Worm (Caenorhabditis elegans): Measurements from ENCODE around the gene ZK856.7.

ZK856.7 gene

DNA sequence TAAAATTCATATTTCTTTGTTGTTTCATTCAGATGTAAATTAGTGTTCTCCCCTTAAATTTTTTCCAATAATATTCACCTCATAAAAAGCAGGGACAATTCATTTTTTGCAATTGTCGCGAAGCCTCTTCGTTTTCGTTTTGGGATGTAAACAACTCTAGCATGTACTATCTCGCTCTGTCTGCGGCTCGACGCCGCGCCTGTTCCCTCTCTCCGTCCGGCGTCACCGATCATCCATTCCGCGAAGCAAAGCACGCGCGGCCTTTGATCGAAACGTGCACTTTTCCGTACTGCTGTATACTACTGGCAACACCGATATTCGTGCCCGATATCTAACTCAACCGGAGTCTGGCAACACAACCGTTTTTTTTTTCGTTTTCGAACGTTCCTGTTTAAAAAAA lies 45.1 kb downstream of the ZK856.7 start:
- no peak for TF ChIP-seq dpff-1 (tag; optimal IDR thresholded peaks at IDR 0.05)
- no peak for TF ChIP-seq bed-2 (GFP tag; IDR thresholded peaks at IDR 0.05)
- TF ChIP-seq rec-8 (tag; optimal IDR thresholded peaks at IDR 0.05), result no peak
- TF ChIP-seq snpc-4 (GFP tag; optimal IDR thresholded peaks at IDR 0.05), result no peak
- no peak for TF ChIP-seq snpc-4 (tag; optimal IDR thresholded peaks at IDR 0.05)
- no peak for TF ChIP-seq F55B11.4 (tag; optimal IDR thresholded peaks at IDR 0.05; ENCODE audit: borderline replicate concordance, insufficient read depth)
- no peak for TF ChIP-seq gei-17 (GFP tag; optimal IDR thresholded peaks at IDR 0.05)
- TF ChIP-seq egl-18 (GFP tag; IDR thresholded peaks at IDR 0.05), result no peak
- TF ChIP-seq F22D6.2 (tag; optimal IDR thresholded peaks at IDR 0.05), result no peak
- TF ChIP-seq ceh-40 (GFP tag; IDR thresholded peaks at IDR 0.05), result 0 out of 2 replicates have a peak, but pooled peaks have one; percentile 48
- TF ChIP-seq dox-1 (GFP tag; IDR thresholded peaks at IDR 0.05), result 0 out of 2 replicates have a peak, but pooled peaks have one; percentile 9
- no peak for TF ChIP-seq tbp1 (GFP tag; optimal IDR thresholded peaks at IDR 0.05)
- TF ChIP-seq Y56A3A.18 (GFP tag; IDR thresholded peaks at IDR 0.05), result no peak
- no peak for TF ChIP-seq ama-1 (optimal IDR thresholded peaks at IDR 0.05)
- no peak for TF ChIP-seq ama-1 (GFP tag; optimal IDR thresholded peaks at IDR 0.05)
- TF ChIP-seq hmg-20 (GFP tag; IDR thresholded peaks at IDR 0.05), result no peak
- TF ChIP-seq egrh-3 (GFP tag; IDR thresholded peaks at IDR 0.05), result no peak
- TF ChIP-seq hlh-26 (GFP tag; conservative IDR thresholded peaks at IDR 0.05), result no peak
- no peak for TF ChIP-seq attf-6 (GFP tag; IDR thresholded peaks at IDR 0.05)
- TF ChIP-seq ceh-58 (GFP tag; IDR thresholded peaks at IDR 0.05), result no peak
- TF ChIP-seq lin-26 (GFP tag; IDR thresholded peaks at IDR 0.05), result peak; percentile 44; the same call in 1 of the 2 replicates
- no peak for TF ChIP-seq lin-54 (GFP tag; optimal IDR thresholded peaks at IDR 0.05)
- TF ChIP-seq egl-44 (GFP tag; IDR thresholded peaks at IDR 0.05), result 0 out of 2 replicates have a peak, but pooled peaks have one; percentile 47
- no peak for TF ChIP-seq lsl-1 (GFP tag; optimal IDR thresholded peaks at IDR 0.05)
- no peak for TF ChIP-seq unc-130 (GFP tag; optimal IDR thresholded peaks at IDR 0.05)
- no peak for TF ChIP-seq nfya-1 (tag; optimal IDR thresholded peaks at IDR 0.05; ENCODE audit: borderline replicate concordance, insufficient read depth)
- TF ChIP-seq him-1 (tag; optimal IDR thresholded peaks at IDR 0.05), result no peak
- 0 out of 2 replicates have a peak, but pooled peaks have one; percentile 25 for TF ChIP-seq nfyb-1 (GFP tag; IDR thresholded peaks at IDR 0.05)
- TF ChIP-seq ekl-4 (GFP tag; IDR thresholded peaks at IDR 0.05), result no peak
- TF ChIP-seq Y53F4B.3 (GFP tag; IDR thresholded peaks at IDR 0.05), result no peak
- no peak for TF ChIP-seq tlf-1 (GFP tag; optimal IDR thresholded peaks at IDR 0.05)
- TF ChIP-seq B0019.2 (GFP tag; conservative IDR thresholded peaks at IDR 0.05), result no peak
- no peak for TF ChIP-seq die-1 (tag; optimal IDR thresholded peaks at IDR 0.05)
- no peak for TF ChIP-seq lag-1 (GFP tag; IDR thresholded peaks at IDR 0.05)
- TF ChIP-seq Y79H2A.3 (GFP tag; conservative IDR thresholded peaks at IDR 0.05), result no peak
- TF ChIP-seq let-607 (tag; optimal IDR thresholded peaks at IDR 0.05), result no peak
- no peak for TF ChIP-seq madf-8 (GFP tag; conservative IDR thresholded peaks at IDR 0.05)
- TF ChIP-seq ceh-100 (GFP tag; IDR thresholded peaks at IDR 0.05), result no peak
- no peak for TF ChIP-seq sea-2 (GFP tag; IDR thresholded peaks at IDR 0.05)
- no peak for TF ChIP-seq atf-7 (tag; optimal IDR thresholded peaks at IDR 0.05)
- no peak for TF ChIP-seq T26A5.8 (tag; optimal IDR thresholded peaks at IDR 0.05)
- TF ChIP-seq K11D2.4 (GFP tag; IDR thresholded peaks at IDR 0.05), result no peak
- TF ChIP-seq madf-3 (GFP tag; IDR thresholded peaks at IDR 0.05), result no peak
- peak; percentile 82 for TF ChIP-seq zfh-2 (GFP tag; conservative IDR thresholded peaks at IDR 0.05)
- TF ChIP-seq sdz-38 (tag; optimal IDR thresholded peaks at IDR 0.05), result no peak
- no peak for TF ChIP-seq mcd-1 (GFP tag; IDR thresholded peaks at IDR 0.05)
- TF ChIP-seq zim-3 (tag; optimal IDR thresholded peaks at IDR 0.05), result no peak
- TF ChIP-seq ztf-26 (tag; optimal IDR thresholded peaks at IDR 0.05), result no peak
- no peak for TF ChIP-seq bed-1 (GFP tag; IDR thresholded peaks at IDR 0.05)
- TF ChIP-seq cebp-2 (GFP tag; IDR thresholded peaks at IDR 0.05), result no peak
